Fruit fly (Drosophila melanogaster) whole organism, wandering third instar larva: ENCODE results near the gene CG10140.
A peak's percentile ranks its signal among the peaks of the same experiment; 100 is the strongest.

Source experiments
- Abd-B ChIP-seq: fragments of >200 bp; optimal IDR thresholded peaks from 2 replicates; lab custom pipeline; 2017; ENCODE audit warnings: missing biosample characterization, missing genetic modification characterization
- CG32264 ChIP-seq: fragments of 200-800 bp; sonication (Bioruptor generic); optimal IDR thresholded peaks from 2 replicates; lab custom pipeline; 2016; ENCODE audit warnings: missing biosample characterization, missing genetic modification characterization
- CrebA ChIP-seq: fragments of 200-800 bp; sonication (Bioruptor generic); optimal IDR thresholded peaks from 2 replicates; lab custom pipeline; 2016; ENCODE audit warnings: missing biosample characterization, mild to moderate bottlenecking, missing genetic modification characterization, borderline replicate concordance
- Dif ChIP-seq: fragments of 200-275, 200-300 bp; sonication (Bioruptor generic); optimal IDR thresholded peaks from 2 replicates; lab custom pipeline; 2018; ENCODE audit warnings: missing biosample characterization, missing genetic modification characterization; ENCODE audit not compliant: partially characterized antibody
- HLH106 ChIP-seq: fragments of 200-800 bp; optimal IDR thresholded peaks from 3 replicates; lab custom pipeline; 2019; ENCODE audit warnings: missing biosample characterization, mild to moderate bottlenecking, missing genetic modification characterization, moderate library complexity
- Hnf4 ChIP-seq: fragments of 200-800 bp; sonication (Bioruptor generic); optimal IDR thresholded peaks from 2 replicates; lab custom pipeline; 2016; ENCODE audit warnings: missing biosample characterization, mild to moderate bottlenecking, missing genetic modification characterization
- Hr78 ChIP-seq: fragments of >200 bp; optimal IDR thresholded peaks from 2 replicates; lab custom pipeline; 2017; ENCODE audit warnings: missing biosample characterization, missing genetic modification characterization
- Hr83 ChIP-seq: fragments of 200-300 bp; sonication (Bioruptor generic); optimal IDR thresholded peaks from 2 replicates; lab custom pipeline; 2016; ENCODE audit warnings: missing biosample characterization, mild to moderate bottlenecking, missing genetic modification characterization, moderate library complexity; ENCODE audit not compliant: poor library complexity, severe bottlenecking
- Jra ChIP-seq: sonication (Bioruptor generic); optimal IDR thresholded peaks from 2 replicates; lab custom pipeline; 2016; ENCODE audit warnings: missing biosample characterization, missing genetic modification characterization
- Myc ChIP-seq: fragments of >200 bp; optimal IDR thresholded peaks from 2 replicates; lab custom pipeline; 2017
- N ChIP-seq: fragments of >200 bp; optimal IDR thresholded peaks from 2 replicates; lab custom pipeline; 2018; ENCODE audit warnings: missing biosample characterization, missing external identifiers, missing genetic modification characterization
- OdsH ChIP-seq: fragments of 200-800 bp; sonication (Bioruptor generic); optimal IDR thresholded peaks from 2 replicates; lab custom pipeline; 2016; ENCODE audit warnings: missing biosample characterization, mild to moderate bottlenecking, missing genetic modification characterization
- Sp1 ChIP-seq: fragments of 200-800 bp; sonication (Bioruptor generic); optimal IDR thresholded peaks from 3 replicates; lab custom pipeline; 2019; ENCODE audit warnings: missing biosample characterization, mild to moderate bottlenecking, missing genetic modification characterization, moderate library complexity
- br ChIP-seq: fragments of 200-800 bp; sonication (Bioruptor generic); optimal IDR thresholded peaks from 2 replicates; lab custom pipeline; 2016; ENCODE audit warnings: missing biosample characterization, missing genetic modification characterization
- brk ChIP-seq: fragments of 200-800 bp; sonication (Bioruptor generic); optimal IDR thresholded peaks from 2 replicates; lab custom pipeline; 2016; ENCODE audit warnings: missing biosample characterization, mild to moderate bottlenecking, missing genetic modification characterization
- dmrt93B ChIP-seq: fragments of 200-800 bp; sonication (Bioruptor generic); optimal IDR thresholded peaks from 2 replicates; lab custom pipeline; 2018; ENCODE audit warnings: missing biosample characterization, mild to moderate bottlenecking, missing genetic modification characterization
- dsf ChIP-seq: sonication (Bioruptor generic); optimal IDR thresholded peaks from 2 replicates; lab custom pipeline; 2016; ENCODE audit warnings: missing biosample characterization, missing genetic modification characterization, borderline replicate concordance
- ey ChIP-seq: fragments of 200-800 bp; sonication (Bioruptor generic); optimal IDR thresholded peaks from 2 replicates; lab custom pipeline; 2016; ENCODE audit warnings: missing biosample characterization, missing genetic modification characterization
- foxo ChIP-seq, 2 experiments: fragments of 200-800 bp; sonication (Bioruptor generic); optimal IDR thresholded peaks; 2 replicates in 1 of 2; 3 replicates in 1 of 2; lab custom pipeline; 2016 to 2017; ENCODE audit warnings: missing biosample characterization in 2 of 2, missing genetic modification characterization in 2 of 2
- fru ChIP-seq: fragments of 200-800 bp; sonication (Bioruptor generic); optimal IDR thresholded peaks from 3 replicates; lab custom pipeline; 2016; ENCODE audit warnings: missing biosample characterization, mild to moderate bottlenecking, missing genetic modification characterization
- h ChIP-seq: fragments of 200-800 bp; sonication (Bioruptor generic); optimal IDR thresholded peaks from 3 replicates; lab custom pipeline; 2016; ENCODE audit warnings: missing biosample characterization, mild to moderate bottlenecking, missing genetic modification characterization
- jim ChIP-seq: fragments of 175-275, 200-325 bp; sonication (Bioruptor generic); optimal IDR thresholded peaks from 2 replicates; lab custom pipeline; 2016; ENCODE audit warnings: missing biosample characterization, mild to moderate bottlenecking, missing genetic modification characterization
- lola ChIP-seq: fragments of >200 bp; optimal IDR thresholded peaks from 2 replicates; lab custom pipeline; 2017; ENCODE audit warnings: missing biosample characterization, missing genetic modification characterization
- psq ChIP-seq: fragments of 200-800 bp; sonication (Bioruptor generic); optimal IDR thresholded peaks from 3 replicates; lab custom pipeline; 2017; ENCODE audit warnings: missing biosample characterization, mild to moderate bottlenecking, missing genetic modification characterization, moderate library complexity
- rgr ChIP-seq: fragments of 200-800 bp; sonication (Bioruptor generic); optimal IDR thresholded peaks from 3 replicates; lab custom pipeline; 2016; ENCODE audit warnings: missing biosample characterization, mild to moderate bottlenecking, missing genetic modification characterization
- sv ChIP-seq: fragments of 200-800 bp; sonication (Bioruptor generic); optimal IDR thresholded peaks from 3 replicates; lab custom pipeline; 2016; ENCODE audit warnings: missing biosample characterization, missing genetic modification characterization
- usp ChIP-seq: fragments of >200 bp; optimal IDR thresholded peaks from 2 replicates; lab custom pipeline; 2017; ENCODE audit warnings: missing biosample characterization, missing genetic modification characterization
- woc ChIP-seq: sonication (Bioruptor generic); optimal IDR thresholded peaks from 2 replicates; lab custom pipeline; 2016; ENCODE audit warnings: missing biosample characterization, mild to moderate bottlenecking, missing genetic modification characterization

The CG10140 gene

DNA sequence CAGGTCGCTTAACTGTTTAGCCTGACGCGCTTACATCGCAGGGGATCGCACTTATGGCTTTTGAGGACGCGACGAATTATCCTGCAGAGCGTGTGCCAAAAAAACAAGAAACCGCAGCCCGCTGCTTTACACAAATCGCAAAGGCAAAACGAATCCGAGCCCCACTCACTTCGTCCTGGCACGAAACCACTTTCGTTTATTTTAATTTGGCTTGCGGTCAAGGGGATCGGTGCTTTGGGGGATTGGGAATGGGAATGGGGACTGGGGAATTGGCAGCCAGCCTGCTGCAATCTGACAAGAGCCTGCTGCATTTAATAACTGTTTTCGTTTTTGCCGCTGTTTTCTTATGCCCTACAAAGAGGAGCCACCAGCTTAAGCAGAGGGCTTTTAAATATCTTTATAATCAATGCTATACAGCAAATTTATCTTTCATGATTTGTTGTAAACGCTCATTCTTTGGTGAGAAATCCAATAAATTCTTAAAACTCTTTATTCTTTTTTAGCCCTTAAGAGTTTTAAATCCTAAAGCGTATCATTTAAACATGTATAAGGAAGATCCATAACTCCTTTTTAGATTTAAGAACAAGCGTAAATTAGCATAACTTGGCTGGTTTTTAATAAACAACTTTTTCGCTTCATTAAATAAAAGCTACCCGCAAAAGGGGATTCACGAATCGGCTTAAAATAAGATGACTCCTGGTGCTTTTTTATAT, 30.3 kb downstream of the CG10140 start:
- TF ChIP-seq brk (GFP tag; lab: Kevin White, UChicago) (no peak), rgr (GFP tag; lab: Kevin White, UChicago) (no peak), Sp1 (peak; percentile 42), woc (GFP tag; lab: Kevin White, UChicago) (peak; percentile 54), dsf (GFP tag; lab: Kevin White, UChicago) (no peak), Dif (GFP tag; lab: Kevin White, UChicago) (no peak), OdsH (GFP tag; lab: Kevin White, UChicago) (peak; percentile 16), fru (GFP tag; lab: Kevin White, UChicago) (peak; percentile 25), h (GFP tag; lab: Kevin White, UChicago) (peak; percentile 20), usp (GFP tag; lab: Kevin White, UChicago) (no peak), CrebA (GFP tag; lab: Kevin White, UChicago) (no peak), br (GFP tag; lab: Kevin White, UChicago) (peak; percentile 21), psq (GFP tag; lab: Kevin White, UChicago) (peak; percentile 9), CG32264 (GFP tag; lab: Kevin White, UChicago) (no peak), sv (GFP tag; lab: Kevin White, UChicago) (no peak), Myc (no peak), jim (no peak), HLH106 (tag; lab: Kevin White, UChicago) (peak; percentile 32), foxo (GFP tag; optimal IDR thresholded peaks at IDR 0.05; lab: Kevin White, UChicago) (peak in 1 of 2 experiments; percentile 32), ey (GFP tag; lab: Kevin White, UChicago) (peak; percentile 35)
- TF ChIP-seq, all 38 proteins: peak for 10

DNA sequence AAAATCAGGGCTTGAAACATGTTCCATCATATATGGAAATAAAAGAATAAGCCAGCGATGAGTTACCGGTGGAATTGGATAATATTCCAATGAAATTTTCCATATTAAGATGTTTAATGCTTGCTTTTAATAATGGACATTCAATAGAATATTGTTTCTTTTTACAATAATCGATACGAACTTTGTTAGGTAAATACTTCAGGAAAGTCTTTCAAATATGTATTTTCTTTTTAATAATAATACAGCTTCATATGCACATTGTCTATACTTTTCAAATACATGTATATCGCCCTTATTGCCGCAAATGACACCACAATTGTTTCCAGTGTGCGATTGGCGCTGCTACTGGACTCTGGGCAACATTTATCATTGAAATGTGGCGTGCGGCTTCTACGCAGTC, 33.4 kb downstream of the CG10140 start:
- TF ChIP-seq lola (GFP tag; lab: Kevin White, UChicago) (no peak), foxo (GFP tag; optimal IDR thresholded peaks at IDR 0.05; lab: Kevin White, UChicago) (peak in 1 of 2 experiments; percentile 33), Abd-B (GFP tag; lab: Kevin White, UChicago) (no peak), woc (GFP tag; lab: Kevin White, UChicago) (peak; percentile 16), HLH106 (tag; lab: Kevin White, UChicago) (peak; percentile 2), Sp1 (peak; percentile 12), usp (GFP tag; lab: Kevin White, UChicago) (no peak), ey (GFP tag; lab: Kevin White, UChicago) (peak; percentile 13), br (GFP tag; lab: Kevin White, UChicago) (peak; percentile 14), Hnf4 (GFP tag; lab: Kevin White, UChicago) (no peak), CrebA (GFP tag; lab: Kevin White, UChicago) (no peak), fru (GFP tag; lab: Kevin White, UChicago) (peak; percentile 36), h (GFP tag; lab: Kevin White, UChicago) (peak; percentile 33)

- TF ChIP-seq fru (GFP tag; lab: Kevin White, UChicago), result no peak
- TF ChIP-seq Myc, result no peak
- no peak for TF ChIP-seq psq (GFP tag; lab: Kevin White, UChicago)
- no peak for TF ChIP-seq Hr83 (GFP tag; lab: Kevin White, UChicago)
- TF ChIP-seq dsf (GFP tag; lab: Kevin White, UChicago), result no peak
- no peak for TF ChIP-seq N
- TF ChIP-seq CG32264 (GFP tag; lab: Kevin White, UChicago), result no peak
Observed at dm6 chr3L:13403141-13403867, 37.0 kb downstream of the CG10140 start.

dm6 chr3L:13400872-13401418, 39.3 kb downstream of the CG10140 start, which contains the start of gene sens:
TSS of gene sens (minus strand) at chr3L:13401125.
- TF ChIP-seq foxo (GFP tag; optimal IDR thresholded peaks at IDR 0.05; lab: Kevin White, UChicago), result no peak
- TF ChIP-seq sv (GFP tag; lab: Kevin White, UChicago), result no peak
- TF ChIP-seq HLH106 (tag; lab: Kevin White, UChicago), result no peak
- peak; percentile 35 for TF ChIP-seq jim
- no peak for TF ChIP-seq Dif (GFP tag; lab: Kevin White, UChicago)
- no peak for TF ChIP-seq N
- TF ChIP-seq Jra (GFP tag; lab: Kevin White, UChicago), result peak; percentile 38
- peak; percentile 32 for TF ChIP-seq Sp1
- TF ChIP-seq dmrt93B (GFP tag; lab: Kevin White, UChicago), result no peak
- no peak for TF ChIP-seq Hr78 (GFP tag; lab: Kevin White, UChicago)
